Fruit fly (Drosophila melanogaster) whole organism, embryonic: ENCODE measurements around the gene cu.

ENCODE experiments used
- Adf1 ChIP-seq: fragments of 200-800 bp; sonication (Bioruptor generic); IDR thresholded peaks from 2 replicates; pipeline ENCODE4 v1.3.6; 2022; ENCODE audit warnings: missing biosample characterization, missing genetic modification characterization
- CG10147 ChIP-seq: fragments of 200-800 bp; sonication (Bioruptor generic); optimal IDR thresholded peaks from 2 replicates; lab custom pipeline; 2019; ENCODE audit warnings: missing biosample characterization, mild to moderate bottlenecking, missing genetic modification characterization, moderate library complexity
- CG10267 ChIP-seq: fragments of 200-800 bp; sonication (Bioruptor generic); optimal IDR thresholded peaks from 2 replicates; lab custom pipeline; 2018; ENCODE audit warnings: missing biosample characterization, mild to moderate bottlenecking, missing genetic modification characterization, moderate library complexity
- CG11695 ChIP-seq: fragments of 200-800 bp; sonication (Bioruptor generic); IDR thresholded peaks from 3 replicates; pipeline ENCODE4 v1.3.6; 2022; ENCODE audit warnings: missing biosample characterization, missing genetic modification characterization
- CG12391 ChIP-seq: fragments of 200-800 bp; sonication (Bioruptor generic); optimal IDR thresholded peaks from 3 replicates; lab custom pipeline; 2018; ENCODE audit warnings: missing biosample characterization, mild to moderate bottlenecking, missing genetic modification characterization, moderate library complexity
- CG12744 ChIP-seq: fragments of 200-800 bp; sonication (Bioruptor generic); optimal IDR thresholded peaks from 2 replicates; lab custom pipeline; 2016; ENCODE audit warnings: missing biosample characterization, missing genetic modification characterization
- CG14667 ChIP-seq: fragments of 200-800 bp; sonication (Bioruptor generic); IDR thresholded peaks from 2 replicates; pipeline ENCODE4 v1.3.6; 2022; ENCODE audit warnings: missing biosample characterization, missing genetic modification characterization
- CG15073 ChIP-seq: fragments of 200-800 bp; sonication (Bioruptor generic); optimal IDR thresholded peaks from 2 replicates; lab custom pipeline; 2016; ENCODE audit warnings: missing biosample characterization, missing genetic modification characterization
- CG1529 ChIP-seq: fragments of 200-800 bp; sonication (Bioruptor generic); optimal IDR thresholded peaks from 3 replicates; lab custom pipeline; 2018; ENCODE audit warnings: missing biosample characterization, missing genetic modification characterization
- CG17568 ChIP-seq: fragments of 200-800 bp; sonication (Bioruptor generic); optimal IDR thresholded peaks from 2 replicates; lab custom pipeline; 2018; ENCODE audit warnings: missing biosample characterization, mild to moderate bottlenecking, missing genetic modification characterization, moderate library complexity
- CG1792 ChIP-seq: fragments of 200-800 bp; sonication (Bioruptor generic); optimal IDR thresholded peaks from 2 replicates; lab custom pipeline; 2016; ENCODE audit warnings: missing biosample characterization, missing genetic modification characterization
- CG18764 ChIP-seq: fragments of 200-800 bp; sonication (Bioruptor generic); optimal IDR thresholded peaks from 3 replicates; lab custom pipeline; 2016; ENCODE audit warnings: missing biosample characterization, missing genetic modification characterization
- CG30403 ChIP-seq: fragments of 200-800 bp; sonication (Bioruptor generic); optimal IDR thresholded peaks from 3 replicates; lab custom pipeline; 2016; ENCODE audit warnings: missing biosample characterization, missing genetic modification characterization
- CG31224 ChIP-seq: fragments of 200-800 bp; sonication (Bioruptor generic); IDR thresholded peaks from 2 replicates; pipeline ENCODE4 v1.3.6; 2022; ENCODE audit warnings: missing biosample characterization, missing genetic modification characterization
- CG31365 ChIP-seq: fragments of 200-800 bp; sonication (Bioruptor generic); optimal IDR thresholded peaks from 2 replicates; lab custom pipeline; 2018; ENCODE audit warnings: missing biosample characterization, mild to moderate bottlenecking, missing genetic modification characterization
- CG4282 ChIP-seq: fragments of 200-800 bp; sonication (Bioruptor generic); optimal IDR thresholded peaks from 2 replicates; lab custom pipeline; 2016; ENCODE audit warnings: missing biosample characterization, missing genetic modification characterization
- CG43689 ChIP-seq: fragments of 200-800 bp; sonication (Bioruptor generic); IDR thresholded peaks from 2 replicates; pipeline ENCODE4 v1.3.6; 2022; ENCODE audit warnings: missing biosample characterization, missing genetic modification characterization
- CG4404 ChIP-seq: fragments of 200-800 bp; sonication (Bioruptor generic); IDR thresholded peaks from 2 replicates; pipeline ENCODE4 v1.3.6; 2022; ENCODE audit warnings: missing biosample characterization, missing genetic modification characterization
- CG5953 ChIP-seq: fragments of 200-800 bp; sonication (Bioruptor generic); IDR thresholded peaks from 2 replicates; pipeline ENCODE4 v1.3.6; 2022; ENCODE audit warnings: missing biosample characterization, missing genetic modification characterization
- CG6765 ChIP-seq: fragments of 200-800 bp; sonication (Bioruptor generic); optimal IDR thresholded peaks from 3 replicates; lab custom pipeline; 2017; ENCODE audit warnings: missing biosample characterization, mild to moderate bottlenecking, missing genetic modification characterization
- CG7839 ChIP-seq: fragments of 200-800 bp; sonication (Bioruptor generic); optimal IDR thresholded peaks from 3 replicates; lab custom pipeline; 2018; ENCODE audit warnings: missing biosample characterization, mild to moderate bottlenecking, missing genetic modification characterization, moderate library complexity
- CG8359 ChIP-seq: fragments of 200-800 bp; sonication (Bioruptor generic); optimal IDR thresholded peaks from 2 replicates; lab custom pipeline; 2017; ENCODE audit warnings: missing biosample characterization, mild to moderate bottlenecking, missing genetic modification characterization, borderline replicate concordance
- CG8924 ChIP-seq: fragments of 200-800 bp; optimal IDR thresholded peaks from 3 replicates; lab custom pipeline; 2019; ENCODE audit warnings: missing biosample characterization, mild to moderate bottlenecking, missing genetic modification characterization, moderate library complexity
- CG8944 ChIP-seq: fragments of 200-800 bp; sonication (Bioruptor generic); optimal IDR thresholded peaks from 3 replicates; lab custom pipeline; 2016; ENCODE audit warnings: missing biosample characterization, missing genetic modification characterization
- CG9797 ChIP-seq: fragments of 200-800 bp; sonication (Bioruptor generic); optimal IDR thresholded peaks from 3 replicates; lab custom pipeline; 2018; ENCODE audit warnings: missing biosample characterization, mild to moderate bottlenecking, missing genetic modification characterization
- CrebB ChIP-seq: fragments of 200-800 bp; sonication (Bioruptor generic); optimal IDR thresholded peaks from 3 replicates; lab custom pipeline; 2018; ENCODE audit warnings: missing biosample characterization, mild to moderate bottlenecking, missing genetic modification characterization
- Doc3 ChIP-seq: fragments of 200-800 bp; sonication (Bioruptor generic); IDR thresholded peaks from 3 replicates; pipeline ENCODE4 v1.3.6; 2022; ENCODE audit warnings: missing biosample characterization, missing genetic modification characterization; ENCODE audit not compliant: partially characterized antibody
- Gsc ChIP-seq: fragments of 200-800 bp; sonication (Bioruptor generic); IDR thresholded peaks from 2 replicates; pipeline ENCODE4 v1.3.6; 2022; ENCODE audit warnings: missing biosample characterization, missing genetic modification characterization
- HmgZ ChIP-seq: fragments of 200-800 bp; sonication (Bioruptor generic); optimal IDR thresholded peaks from 2 replicates; lab custom pipeline; 2018; ENCODE audit warnings: missing biosample characterization, mild to moderate bottlenecking, missing genetic modification characterization
- Kr ChIP-seq: fragments of 200-800 bp; sonication (Bioruptor generic); optimal IDR thresholded peaks from 2 replicates; lab custom pipeline; 2017; ENCODE audit warnings: missing biosample characterization, mild to moderate bottlenecking, missing genetic modification characterization
- NC2α ChIP-seq: fragments of 200-800 bp; sonication (Bioruptor generic); optimal IDR thresholded peaks from 2 replicates; lab custom pipeline; 2016; ENCODE audit warnings: missing biosample characterization, missing genetic modification characterization
- NC2β ChIP-seq: fragments of 200-800 bp; sonication (Bioruptor generic); optimal IDR thresholded peaks from 2 replicates; lab custom pipeline; 2016; ENCODE audit warnings: missing biosample characterization, missing genetic modification characterization
- PHDP ChIP-seq: fragments of 200-800 bp; sonication (Bioruptor generic); optimal IDR thresholded peaks from 3 replicates; lab custom pipeline; 2018; ENCODE audit warnings: missing biosample characterization, mild to moderate bottlenecking, missing genetic modification characterization, moderate library complexity
- Poxn ChIP-seq: fragments of 200-800 bp; sonication (Bioruptor generic); IDR thresholded peaks from 2 replicates; pipeline ENCODE4 v1.3.6; 2022; ENCODE audit warnings: missing biosample characterization, missing genetic modification characterization
- Sin3A ChIP-seq: fragments of >200 bp; optimal IDR thresholded peaks from 2 replicates; lab custom pipeline; 2018
- Spps ChIP-seq: fragments of 200-800 bp; sonication (Bioruptor generic); optimal IDR thresholded peaks from 2 replicates; lab custom pipeline; 2018; ENCODE audit warnings: missing biosample characterization, mild to moderate bottlenecking, missing genetic modification characterization
- Sry-β ChIP-seq: fragments of 200-800 bp; sonication (Bioruptor generic); optimal IDR thresholded peaks from 2 replicates; lab custom pipeline; 2018; ENCODE audit warnings: missing biosample characterization, mild to moderate bottlenecking, missing genetic modification characterization, moderate library complexity
- Xbp1 ChIP-seq: fragments of 200-800 bp; sonication (Bioruptor generic); optimal IDR thresholded peaks from 3 replicates; lab custom pipeline; 2016; ENCODE audit warnings: missing biosample characterization, mild to moderate bottlenecking, missing genetic modification characterization
- crc ChIP-seq: fragments of 200-800 bp; sonication (Bioruptor generic); optimal IDR thresholded peaks from 2 replicates; lab custom pipeline; 2016; ENCODE audit warnings: missing biosample characterization, missing genetic modification characterization
- cwo ChIP-seq: fragments of 200-800 bp; sonication (Bioruptor generic); optimal IDR thresholded peaks from 3 replicates; lab custom pipeline; 2017; ENCODE audit warnings: missing biosample characterization, missing genetic modification characterization, mild to moderate bottlenecking, moderate library complexity, missing genetic modification reagents
- danr ChIP-seq: fragments of 200-800 bp; sonication (Bioruptor generic); IDR thresholded peaks from 2 replicates; pipeline ENCODE4 v1.3.6; 2022; ENCODE audit warnings: missing biosample characterization, missing genetic modification characterization
- eyg ChIP-seq: fragments of 200-800 bp; sonication (Bioruptor generic); optimal IDR thresholded peaks from 3 replicates; lab custom pipeline; 2016; ENCODE audit warnings: missing biosample characterization, missing genetic modification characterization
- fd102C ChIP-seq: fragments of 200-800 bp; sonication (Bioruptor generic); optimal IDR thresholded peaks from 2 replicates; lab custom pipeline; 2018; ENCODE audit warnings: missing biosample characterization, mild to moderate bottlenecking, missing genetic modification characterization, moderate library complexity
- hth ChIP-seq: fragments of >200 bp; optimal IDR thresholded peaks from 2 replicates; lab custom pipeline; 2017; ENCODE audit warnings: inconsistent platforms
- nerfin-2 ChIP-seq: fragments of 200-800 bp; sonication (Bioruptor generic); IDR thresholded peaks from 2 replicates; pipeline ENCODE4 v1.3.6; 2022; ENCODE audit warnings: missing biosample characterization, missing genetic modification characterization; ENCODE audit not compliant: partially characterized antibody
- otp ChIP-seq: fragments of 200-800 bp; sonication (Bioruptor generic); IDR thresholded peaks from 3 replicates; pipeline ENCODE4, ENCODE4 v1.3.6; 2022; ENCODE audit warnings: missing biosample characterization, missing genetic modification characterization
- sens-2 ChIP-seq: fragments of 200-800 bp; sonication (Bioruptor generic); IDR thresholded peaks from 2 replicates; pipeline ENCODE4 v1.3.6; 2022; ENCODE audit warnings: missing biosample characterization, missing genetic modification characterization
- sim ChIP-seq: fragments of 200-800 bp; sonication (Bioruptor generic); IDR thresholded peaks from 2 replicates; pipeline ENCODE4 v1.3.6; 2022; ENCODE audit warnings: missing biosample characterization, missing genetic modification characterization
- stc ChIP-seq: fragments of 200-800 bp; sonication (Bioruptor generic); IDR thresholded peaks from 2 replicates; pipeline ENCODE4 v1.3.6; 2022; ENCODE audit warnings: missing biosample characterization, missing genetic modification characterization
- tap ChIP-seq: fragments of 200-800 bp; optimal IDR thresholded peaks from 3 replicates; lab custom pipeline; 2019; ENCODE audit warnings: missing biosample characterization, mild to moderate bottlenecking, missing genetic modification characterization, moderate library complexity
- tx ChIP-seq: fragments of 200-800 bp; sonication (Bioruptor generic); optimal IDR thresholded peaks from 2 replicates; lab custom pipeline; 2016; ENCODE audit warnings: missing biosample characterization, missing genetic modification characterization
- zf30C ChIP-seq: fragments of 200-800 bp; sonication (Bioruptor generic); optimal IDR thresholded peaks from 3 replicates; lab custom pipeline; 2018; ENCODE audit warnings: missing biosample characterization, mild to moderate bottlenecking, missing genetic modification characterization

cu gene

dm6 chr3R:11200885-11201421 is 3.6 kb downstream of the cu start (continued):
- peak; percentile 59 for TF ChIP-seq CG30403 (GFP tag; lab: Kevin White, UChicago)
- peak; percentile 60 for TF ChIP-seq CG12391 (tag; lab: Kevin White, UChicago)
- TF ChIP-seq Adf1 (GFP tag; lab: Robert Waterston, UW), result peak; percentile 34; the same call in 1 of the 2 replicates
- no peak for TF ChIP-seq hth
- peak; percentile 31 for TF ChIP-seq CG10147 (GFP tag; lab: Kevin White, UChicago)
- no peak for TF ChIP-seq CG31365 (tag; lab: Kevin White, UChicago)
- TF ChIP-seq crc (GFP tag; lab: Kevin White, UChicago), result no peak
- no peak for TF ChIP-seq sens-2 (GFP tag; lab: Robert Waterston, UW)
- TF ChIP-seq CG8359 (GFP tag; lab: Kevin White, UChicago), result no peak
- peak; percentile 26 for TF ChIP-seq HmgZ
- TF ChIP-seq Doc3 (GFP tag; lab: Robert Waterston, UW), result no peak
- no peak for TF ChIP-seq Kr (GFP tag; lab: Kevin White, UChicago)
- no peak for TF ChIP-seq sim (GFP tag; lab: Robert Waterston, UW)
- TF ChIP-seq CG31224 (GFP tag; lab: Robert Waterston, UW), result peak; percentile 54
- no peak for TF ChIP-seq CG15073
- no peak for TF ChIP-seq Poxn (GFP tag; lab: Robert Waterston, UW)
- no peak for TF ChIP-seq CG1529 (GFP tag; lab: Kevin White, UChicago)
- peak; percentile 29 for TF ChIP-seq CrebB (tag; lab: Kevin White, UChicago)
- TF ChIP-seq CG14667 (GFP tag; lab: Robert Waterston, UW), result no peak
- no peak for TF ChIP-seq Sry-β (GFP tag; lab: Kevin White, UChicago)
- peak; percentile 75 for TF ChIP-seq cwo (GFP tag; lab: Kevin White, UChicago)
- TF ChIP-seq PHDP (tag; lab: Kevin White, UChicago), result peak; percentile 66
- TF ChIP-seq zf30C, result no peak
- TF ChIP-seq CG4404, result no peak
- TF ChIP-seq CG12744 (GFP tag; lab: Kevin White, UChicago), result no peak
- no peak for TF ChIP-seq CG18764
- TF ChIP-seq fd102C (GFP tag; lab: Kevin White, UChicago), result no peak
- no peak for TF ChIP-seq CG8944
- TF ChIP-seq NC2β, result no peak
- TF ChIP-seq CG8924 (tag; lab: Kevin White, UChicago), result peak; percentile 58
- no peak for TF ChIP-seq danr (GFP tag; lab: Robert Waterston, UW)
- TF ChIP-seq otp (GFP tag; lab: Robert Waterston, UW), result no peak
- no peak for TF ChIP-seq CG5953 (GFP tag; lab: Robert Waterston, UW)
- no peak for TF ChIP-seq CG1792
- no peak for TF ChIP-seq Gsc (GFP tag; lab: Robert Waterston, UW)
- TF ChIP-seq CG6765 (GFP tag; lab: Kevin White, UChicago), result no peak
- peak; percentile 47 for TF ChIP-seq tap (tag; lab: Kevin White, UChicago)
- peak; percentile 79 for TF ChIP-seq CG7839
- no peak for TF ChIP-seq CG4282
- 0 out of 2 replicates have a peak, but pooled peaks have one; percentile 33 for TF ChIP-seq CG43689 (GFP tag; lab: Robert Waterston, UW)
- TF ChIP-seq Spps (tag; lab: Kevin White, UChicago), result no peak
- no peak for TF ChIP-seq tx (GFP tag; lab: Kevin White, UChicago)
- TF ChIP-seq CG17568 (GFP tag; lab: Kevin White, UChicago), result peak; percentile 55
- TF ChIP-seq CG11695, result peak; percentile 52; the same call in 1 of the 3 replicates
- no peak for TF ChIP-seq eyg (GFP tag; lab: Kevin White, UChicago)
- no peak for TF ChIP-seq NC2α (GFP tag; lab: Kevin White, UChicago)
- TF ChIP-seq Xbp1 (GFP tag; lab: Kevin White, UChicago), result peak; percentile 63
- no peak for TF ChIP-seq CG9797 (GFP tag; lab: Kevin White, UChicago)
- no peak for TF ChIP-seq Sin3A (lab: Kevin White, UChicago)
- 0 out of 2 replicates have a peak, but pooled peaks have one; percentile 23 for TF ChIP-seq stc
- TF ChIP-seq CG10267 (tag; lab: Kevin White, UChicago), result peak; percentile 15
- TF ChIP-seq nerfin-2 (GFP tag; lab: Robert Waterston, UW), result no peak
